Fruit fly (Drosophila melanogaster): Measurements from ENCODE around the gene Top2.

Top2 gene

dm6 chr2L:19439598-19440230 is 13.6 kb downstream of the Top2 start (continued):
- TF ChIP-seq bbx (GFP tag; IDR thresholded peaks at IDR 0.05; ENCODE audit: partially characterized antibody), result no peak
- peak; percentile 57 for TF ChIP-seq kay (GFP tag; optimal IDR thresholded peaks at IDR 0.05)
- TF ChIP-seq Oaz (GFP tag; IDR thresholded peaks at IDR 0.05), result 0 out of 2 replicates have a peak, but pooled peaks have one; percentile 34
- peak in 1 of 2 experiments; percentile 72 for TF ChIP-seq Eip74EF (GFP tag; optimal IDR thresholded peaks at IDR 0.05)
- no peak for TF ChIP-seq Hmx (GFP tag; optimal IDR thresholded peaks at IDR 0.05)
- TF ChIP-seq zf30C (GFP tag; optimal IDR thresholded peaks at IDR 0.05), result no peak
- TF ChIP-seq CG8944 (GFP tag; optimal IDR thresholded peaks at IDR 0.05), result peak; percentile 42
- peak; percentile 10; the same call in 1 of the 2 replicates for TF ChIP-seq crol (GFP tag; IDR thresholded peaks at IDR 0.05)
- TF ChIP-seq CG7271 (tag; optimal IDR thresholded peaks at IDR 0.05), result no peak
- TF ChIP-seq chif (GFP tag; optimal IDR thresholded peaks at IDR 0.05), result peak; percentile 54 to 89
- peak; percentile 56 for TF ChIP-seq CG10147 (GFP tag; optimal IDR thresholded peaks at IDR 0.05)
- TF ChIP-seq dimm (GFP tag; IDR thresholded peaks at IDR 0.05), result peak; percentile 62
- TF ChIP-seq Deaf1 (tag; optimal IDR thresholded peaks at IDR 0.05), result peak; percentile 75
- TF ChIP-seq CG12769 (tag; optimal IDR thresholded peaks at IDR 0.05), result peak; percentile 99
- TF ChIP-seq cg (GFP tag; optimal IDR thresholded peaks at IDR 0.05), result no peak
- TF ChIP-seq caup (GFP tag; optimal IDR thresholded peaks at IDR 0.05; ENCODE audit: severe bottlenecking), result peak; percentile 69
- TF ChIP-seq CG9876 (GFP tag; optimal IDR thresholded peaks at IDR 0.05), result peak; percentile 59
- TF ChIP-seq CG14710 (tag; optimal IDR thresholded peaks at IDR 0.05), result peak; percentile 14
- TF ChIP-seq seq (GFP tag; IDR thresholded peaks at IDR 0.05), result peak; percentile 89
- peak; percentile 94 for TF ChIP-seq CG18011 (GFP tag; optimal IDR thresholded peaks at IDR 0.05)
- peak; percentile 54; the same call in 1 of the 2 replicates for TF ChIP-seq Rx (GFP tag; IDR thresholded peaks at IDR 0.05)
- no peak for TF ChIP-seq corto (GFP tag; optimal IDR thresholded peaks at IDR 0.05)
- TF ChIP-seq Antp (GFP tag; optimal IDR thresholded peaks at IDR 0.05), result peak; percentile 77
- peak; percentile 52 for TF ChIP-seq CG6854 (GFP tag; optimal IDR thresholded peaks at IDR 0.05)
- TF ChIP-seq gt (GFP tag; IDR thresholded peaks at IDR 0.05), result peak; percentile 43; the same call in 1 of the 2 replicates
- TF ChIP-seq unpg (GFP tag; optimal IDR thresholded peaks at IDR 0.05), result peak; percentile 85
- peak; percentile 23 for TF ChIP-seq CG1647 (GFP tag; optimal IDR thresholded peaks at IDR 0.05)
- peak; percentile 23 for TF ChIP-seq gro (GFP tag; optimal IDR thresholded peaks at IDR 0.05)
- TF ChIP-seq CG13424 (tag; optimal IDR thresholded peaks at IDR 0.05), result peak; percentile 81
- TF ChIP-seq yki (optimal IDR thresholded peaks at IDR 0.05), result no peak
- TF ChIP-seq Myb (GFP tag; optimal IDR thresholded peaks at IDR 0.05), result peak; percentile 43
- peak in 1 of 2 experiments; percentile 60 for TF ChIP-seq crp (GFP tag; optimal IDR thresholded peaks at IDR 0.05)
- TF ChIP-seq HLH3B (GFP tag; IDR thresholded peaks at IDR 0.05), result peak; percentile 91
- TF ChIP-seq chm (GFP tag; IDR thresholded peaks at IDR 0.05), result peak; percentile 84
- TF ChIP-seq CG6683 (GFP tag; optimal IDR thresholded peaks at IDR 0.05), result peak; percentile 29
- TF ChIP-seq sens-2 (GFP tag; IDR thresholded peaks at IDR 0.05), result peak; percentile 52; the same call in 1 of the 2 replicates
- peak; percentile 76 for TF ChIP-seq so (GFP tag; IDR thresholded peaks at IDR 0.05)
- TF ChIP-seq Nf-YC (tag; optimal IDR thresholded peaks at IDR 0.05), result peak; percentile 8
- TF ChIP-seq mld (GFP tag; IDR thresholded peaks at IDR 0.05; ENCODE audit: partially characterized antibody), result no peak
- peak; percentile 23 for TF ChIP-seq D19B (GFP tag; optimal IDR thresholded peaks at IDR 0.05)
- TF ChIP-seq org-1 (GFP tag; optimal IDR thresholded peaks at IDR 0.05), result peak; percentile 91
- TF ChIP-seq maf-S (GFP tag; optimal IDR thresholded peaks at IDR 0.05), result peak; percentile 89
- TF ChIP-seq CG15269 (tag; optimal IDR thresholded peaks at IDR 0.05), result peak; percentile 96
- peak; percentile 58 for TF ChIP-seq luna (GFP tag; optimal IDR thresholded peaks at IDR 0.05)
- TF ChIP-seq CG5953 (GFP tag; IDR thresholded peaks at IDR 0.05), result 0 out of 2 replicates have a peak, but pooled peaks have one; percentile 45
- peak; percentile 94 for TF ChIP-seq CG17328 (GFP tag; IDR thresholded peaks at IDR 0.05)
- peak; percentile 81 for TF ChIP-seq CG18619 (GFP tag; optimal IDR thresholded peaks at IDR 0.05)
- peak in 1 of 3 experiments; percentile 68 for TF ChIP-seq lola (GFP tag; optimal IDR thresholded peaks at IDR 0.05)
- TF ChIP-seq CG14050 (GFP tag; IDR thresholded peaks at IDR 0.05), result peak; percentile 93

All from whole organism, embryonic.